Fruit fly (Drosophila melanogaster) whole organism, prepupa: ENCODE measurements around the gene Sas-6.
A peak's percentile ranks its signal among the peaks of the same experiment; 100 is the strongest.

Source experiments
- Blimp-1 ChIP-seq: fragments of 200-800 bp; sonication (Bioruptor generic); optimal IDR thresholded peaks from 3 replicates; lab custom pipeline; 2017; ENCODE audit warnings: missing biosample characterization, missing genetic modification characterization, mild to moderate bottlenecking, moderate library complexity, missing genetic modification reagents
- CG10631 ChIP-seq: fragments of 200-800 bp; sonication (Bioruptor generic); optimal IDR thresholded peaks from 2 replicates; lab custom pipeline; 2016; ENCODE audit warnings: missing biosample characterization, missing genetic modification characterization
- CG10669 ChIP-seq: fragments of 200-800 bp; sonication (Bioruptor generic); optimal IDR thresholded peaks from 3 replicates; lab custom pipeline; 2018; ENCODE audit warnings: missing biosample characterization, mild to moderate bottlenecking, missing genetic modification characterization, moderate library complexity
- CG11294 ChIP-seq: fragments of 200-800 bp; sonication (Bioruptor generic); IDR thresholded peaks from 2 replicates; pipeline ENCODE4 v1.3.6; 2022; ENCODE audit warnings: missing biosample characterization, missing genetic modification characterization
- CG11762 ChIP-seq: fragments of 200-800 bp; sonication (Bioruptor generic); optimal IDR thresholded peaks from 3 replicates; lab custom pipeline; 2016; ENCODE audit warnings: missing biosample characterization, missing genetic modification characterization; ENCODE audit not compliant: insufficient read depth
- CG11902 ChIP-seq: fragments of 200-800 bp; sonication (Bioruptor generic); optimal IDR thresholded peaks from 3 replicates; lab custom pipeline; 2016; ENCODE audit warnings: missing biosample characterization, missing genetic modification characterization
- CG1621 ChIP-seq: fragments of 200-800 bp; sonication (Bioruptor generic); optimal IDR thresholded peaks from 3 replicates; lab custom pipeline; 2018; ENCODE audit warnings: missing biosample characterization, mild to moderate bottlenecking, missing genetic modification characterization
- CG16779 ChIP-seq: fragments of 200-800 bp; sonication (Bioruptor generic); optimal IDR thresholded peaks from 3 replicates; lab custom pipeline; 2017; ENCODE audit warnings: missing biosample characterization, mild to moderate bottlenecking, missing genetic modification characterization
- CG3032 ChIP-seq: fragments of 200-800 bp; optimal IDR thresholded peaks from 2 replicates; lab custom pipeline; 2019; ENCODE audit warnings: missing biosample characterization, mild to moderate bottlenecking, missing genetic modification characterization, moderate library complexity
- CG31627 ChIP-seq: fragments of 200-800 bp; sonication (Bioruptor generic); optimal IDR thresholded peaks from 3 replicates; lab custom pipeline; 2016; ENCODE audit warnings: missing biosample characterization, missing genetic modification characterization
- CG32006 ChIP-seq: fragments of 200-800 bp; sonication (Bioruptor generic); optimal IDR thresholded peaks from 3 replicates; lab custom pipeline; 2017; ENCODE audit warnings: missing biosample characterization, mild to moderate bottlenecking, missing genetic modification characterization
- CG34406 ChIP-seq: fragments of 200-800 bp; sonication (Bioruptor generic); optimal IDR thresholded peaks from 3 replicates; lab custom pipeline; 2016; ENCODE audit warnings: missing biosample characterization, missing genetic modification characterization
- CG3919 ChIP-seq: fragments of 200-800 bp; sonication (Bioruptor generic); optimal IDR thresholded peaks from 3 replicates; lab custom pipeline; 2016; ENCODE audit warnings: missing biosample characterization, missing genetic modification characterization
- CG4318 ChIP-seq: fragments of 200-800 bp; sonication (Bioruptor generic); optimal IDR thresholded peaks from 3 replicates; lab custom pipeline; 2017; ENCODE audit warnings: missing biosample characterization, mild to moderate bottlenecking, missing genetic modification characterization
- CG6163 ChIP-seq: fragments of 200-800 bp; sonication (Bioruptor generic); IDR thresholded peaks from 3 replicates; pipeline ENCODE4 v1.3.6; 2022; ENCODE audit warnings: missing biosample characterization, missing genetic modification characterization
- CG6792 ChIP-seq: fragments of 200-800 bp; sonication (Bioruptor generic); optimal IDR thresholded peaks from 3 replicates; lab custom pipeline; 2016; ENCODE audit warnings: missing biosample characterization, missing genetic modification characterization
- CG6854 ChIP-seq: fragments of 200-800 bp; sonication (Bioruptor generic); optimal IDR thresholded peaks from 2 replicates; lab custom pipeline; 2017; ENCODE audit warnings: missing biosample characterization, mild to moderate bottlenecking, missing genetic modification characterization
- CG8119 ChIP-seq: fragments of 200-800 bp; sonication (Bioruptor generic); IDR thresholded peaks from 3 replicates; pipeline ENCODE4 v1.3.6; 2022; ENCODE audit warnings: missing biosample characterization, missing genetic modification characterization
- CG8319 ChIP-seq: fragments of 200-800 bp; sonication (Bioruptor generic); optimal IDR thresholded peaks from 3 replicates; lab custom pipeline; 2016; ENCODE audit warnings: missing biosample characterization, missing genetic modification characterization
- CG9139 ChIP-seq: fragments of 200-800 bp; sonication (Bioruptor generic); optimal IDR thresholded peaks from 3 replicates; lab custom pipeline; 2017; ENCODE audit warnings: missing biosample characterization, mild to moderate bottlenecking, missing genetic modification characterization
- Eip75B ChIP-seq: fragments of 200-800 bp; sonication (Bioruptor generic); optimal IDR thresholded peaks from 3 replicates; lab custom pipeline; 2016; ENCODE audit warnings: missing biosample characterization, missing genetic modification characterization
- Eip78C ChIP-seq: fragments of 200-800 bp; sonication (Bioruptor generic); peaks from one replicate; lab custom pipeline; 2016; ENCODE audit warnings: missing biosample characterization, missing genetic modification characterization
- Eip93F ChIP-seq: fragments of 200-800 bp; sonication (Bioruptor generic); optimal IDR thresholded peaks from 2 replicates; lab custom pipeline; 2016; ENCODE audit warnings: missing biosample characterization, mild to moderate bottlenecking, missing genetic modification characterization
- Ets21C ChIP-seq: fragments of 200-800 bp; sonication (Bioruptor generic); optimal IDR thresholded peaks from 3 replicates; lab custom pipeline; 2016; ENCODE audit warnings: missing biosample characterization, missing genetic modification characterization
- Ets96B ChIP-seq: fragments of 200-800 bp; optimal IDR thresholded peaks from 2 replicates; lab custom pipeline; 2019; ENCODE audit warnings: missing biosample characterization, mild to moderate bottlenecking, missing genetic modification characterization, moderate library complexity
- Gug ChIP-seq: fragments of 200-800 bp; sonication (Bioruptor generic); IDR thresholded peaks from 2 replicates; pipeline ENCODE4 v1.3.6; 2022; ENCODE audit warnings: missing biosample characterization, missing genetic modification characterization
- Hr39 ChIP-seq: fragments of 200-800 bp; sonication (Bioruptor generic); optimal IDR thresholded peaks from 2 replicates; lab custom pipeline; 2016; ENCODE audit warnings: missing biosample characterization, missing genetic modification characterization
- Hr4 ChIP-seq: fragments of 200-800 bp; sonication (Bioruptor generic); optimal IDR thresholded peaks from 3 replicates; lab custom pipeline; 2016; ENCODE audit warnings: missing biosample characterization, missing genetic modification characterization
- Lpt ChIP-seq: fragments of 200-800 bp; sonication (Bioruptor generic); optimal IDR thresholded peaks from 3 replicates; lab custom pipeline; 2016; ENCODE audit warnings: missing biosample characterization, missing genetic modification characterization
- Met ChIP-seq: fragments of 200-800 bp; sonication (Bioruptor generic); optimal IDR thresholded peaks from 3 replicates; lab custom pipeline; 2016; ENCODE audit warnings: missing biosample characterization, missing genetic modification characterization
- OdsH ChIP-seq: fragments of 200-800 bp; sonication (Bioruptor generic); optimal IDR thresholded peaks from 3 replicates; lab custom pipeline; 2016; ENCODE audit warnings: missing biosample characterization, missing genetic modification characterization
- Sox102F ChIP-seq: fragments of 200-800 bp; sonication (Bioruptor generic); optimal IDR thresholded peaks from 2 replicates; lab custom pipeline; 2016; ENCODE audit warnings: missing biosample characterization, mild to moderate bottlenecking, missing genetic modification characterization
- Sox14 ChIP-seq: fragments of 200-800 bp; sonication (Bioruptor generic); optimal IDR thresholded peaks from 3 replicates; lab custom pipeline; 2016; ENCODE audit warnings: missing biosample characterization, missing genetic modification characterization
- achi ChIP-seq: fragments of 200-800 bp; sonication (Bioruptor generic); optimal IDR thresholded peaks from 3 replicates; lab custom pipeline; 2016; ENCODE audit warnings: missing biosample characterization, missing genetic modification characterization
- dac ChIP-seq: fragments of 200-800 bp; sonication (Bioruptor generic); optimal IDR thresholded peaks from 2 replicates; lab custom pipeline; 2017; ENCODE audit warnings: missing biosample characterization, mild to moderate bottlenecking, missing genetic modification characterization
- dsx ChIP-seq: fragments of 200-800 bp; optimal IDR thresholded peaks from 3 replicates; lab custom pipeline; 2019; ENCODE audit warnings: missing biosample characterization, mild to moderate bottlenecking, missing genetic modification characterization, moderate library complexity; ENCODE audit not compliant: poor library complexity, severe bottlenecking
- eg ChIP-seq: fragments of 200-800 bp; sonication (Bioruptor generic); IDR thresholded peaks from 3 replicates; pipeline ENCODE4 v1.3.6; 2022; ENCODE audit warnings: missing biosample characterization, missing genetic modification characterization
- fd59A ChIP-seq: fragments of 200-800 bp; sonication (Bioruptor generic); optimal IDR thresholded peaks from 2 replicates; lab custom pipeline; 2017; ENCODE audit warnings: missing biosample characterization, mild to moderate bottlenecking, missing genetic modification characterization, missing genetic modification reagents
- fkh ChIP-seq: fragments of 200-800 bp; sonication (Bioruptor generic); optimal IDR thresholded peaks from 3 replicates; lab custom pipeline; 2017; ENCODE audit warnings: missing biosample characterization, mild to moderate bottlenecking, missing genetic modification characterization, moderate library complexity
- lz ChIP-seq: fragments of 200-800 bp; sonication (Bioruptor generic); optimal IDR thresholded peaks from 3 replicates; lab custom pipeline; 2016; ENCODE audit warnings: missing biosample characterization, missing genetic modification characterization
- net ChIP-seq: fragments of 200-800 bp; sonication (Bioruptor generic); optimal IDR thresholded peaks from 3 replicates; lab custom pipeline; 2016; ENCODE audit warnings: missing biosample characterization, missing genetic modification characterization
- pdm3 ChIP-seq: fragments of 200-800 bp; sonication (Bioruptor generic); optimal IDR thresholded peaks from 3 replicates; lab custom pipeline; 2016; ENCODE audit warnings: missing biosample characterization, missing genetic modification characterization
- salr ChIP-seq, 2 experiments: fragments of 200-800 bp; sonication (Bioruptor generic); optimal IDR thresholded peaks; 3 replicates each; lab custom pipeline; 2016 to 2018; ENCODE audit warnings: missing biosample characterization in 2 of 2, missing genetic modification characterization in 2 of 2, mild to moderate bottlenecking in 1 of 2
- spab ChIP-seq: fragments of 200-800 bp; sonication (Bioruptor generic); optimal IDR thresholded peaks from 2 replicates; lab custom pipeline; 2017; ENCODE audit warnings: missing biosample characterization, mild to moderate bottlenecking, missing genetic modification characterization, missing genetic modification reagents
- ss ChIP-seq, 2 experiments: fragments of 200-800 bp; sonication (Bioruptor generic); optimal IDR thresholded peaks; 2 replicates in 1 of 2; 3 replicates in 1 of 2; lab custom pipeline; 2017 to 2018; ENCODE audit warnings: mild to moderate bottlenecking in 2 of 2, missing biosample characterization in 2 of 2, missing genetic modification characterization in 2 of 2, moderate library complexity in 1 of 2
- svp ChIP-seq: fragments of 200-800 bp; sonication (Bioruptor generic); peaks from one replicate; lab custom pipeline; 2016; ENCODE audit warnings: missing biosample characterization, missing genetic modification characterization
- topi ChIP-seq: fragments of 200-800 bp; sonication (Bioruptor generic); optimal IDR thresholded peaks from 3 replicates; lab custom pipeline; 2016; ENCODE audit warnings: missing biosample characterization, missing genetic modification characterization
- vri ChIP-seq: fragments of 200-800 bp; sonication (Bioruptor generic); optimal IDR thresholded peaks from 3 replicates; lab custom pipeline; 2016; ENCODE audit warnings: missing biosample characterization, mild to moderate bottlenecking, missing genetic modification characterization

Sas-6 gene

DNA sequence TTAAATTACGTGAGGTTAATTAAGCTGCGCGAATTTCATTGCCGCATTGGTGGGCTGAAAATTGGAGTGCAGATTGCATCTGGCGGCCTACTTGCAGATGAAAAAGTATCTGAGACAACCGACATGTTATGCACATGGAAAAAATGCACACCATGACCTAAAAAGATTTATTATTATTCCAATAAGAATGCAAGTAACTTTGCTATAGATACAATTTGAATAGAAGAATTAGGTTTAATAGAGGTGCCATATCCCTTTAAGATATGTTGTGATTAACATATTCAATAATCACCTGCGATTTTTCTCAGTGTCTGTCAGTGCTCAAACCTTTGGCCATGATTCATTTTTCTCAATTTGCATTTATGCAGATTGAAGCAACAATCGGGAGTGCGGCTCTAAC lies 13.7 kb upstream of the Sas-6 start (continued):
- peak; percentile 33 for TF ChIP-seq CG11762
- TF ChIP-seq lz (GFP tag; lab: Kevin White, UChicago) = peak; percentile 26
- TF ChIP-seq CG1621 (tag; lab: Kevin White, UChicago) = no peak
- peak; percentile 32 for TF ChIP-seq CG3919 (GFP tag; lab: Kevin White, UChicago)
- peak; percentile 70 for TF ChIP-seq CG6163 (GFP tag; lab: Robert Waterston, UW)
- peak; percentile 11 for TF ChIP-seq Eip75B
- TF ChIP-seq dac (GFP tag; lab: Kevin White, UChicago) = no peak
- no peak for TF ChIP-seq Ets96B (tag; lab: Kevin White, UChicago)
- TF ChIP-seq CG10631 (GFP tag; lab: Kevin White, UChicago) = peak; percentile 19
- TF ChIP-seq topi (GFP tag; lab: Kevin White, UChicago) = peak; percentile 25
- peak; percentile 34 for TF ChIP-seq Ets21C (GFP tag; lab: Kevin White, UChicago)
- no peak for TF ChIP-seq spab (GFP tag; lab: Kevin White, UChicago)
- peak; percentile 18 for TF ChIP-seq CG34406 (GFP tag; lab: Kevin White, UChicago)
- TF ChIP-seq CG8319 (GFP tag; lab: Kevin White, UChicago) = no peak
- TF ChIP-seq, all 60 proteins: peak for 33

DNA sequence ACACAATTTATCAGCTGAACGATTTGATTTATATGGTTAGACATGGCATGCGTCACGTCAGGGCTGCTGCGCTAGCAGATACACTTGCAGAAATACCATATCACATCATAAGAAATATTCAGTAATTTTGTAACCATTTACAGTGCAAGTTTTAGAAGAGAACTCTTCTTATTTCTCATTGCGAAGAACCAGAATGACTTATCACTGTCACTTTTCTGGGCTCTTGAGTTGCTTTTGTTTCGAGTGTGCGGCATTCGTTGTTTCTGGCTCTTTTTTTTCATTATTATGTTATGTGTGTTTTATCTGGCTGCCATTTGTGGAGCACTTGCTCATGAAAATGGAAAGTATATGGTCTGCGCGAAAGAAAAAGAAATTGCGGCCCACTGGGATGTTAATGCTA lies 13.1 kb upstream of the Sas-6 start:
- TF ChIP-seq Eip93F (GFP tag; lab: Kevin White, UChicago) (no peak), CG4318 (GFP tag; lab: Kevin White, UChicago) (peak; percentile 74), Met (peak; percentile 6), CG34406 (GFP tag; lab: Kevin White, UChicago) (no peak), Sox102F (GFP tag; lab: Kevin White, UChicago) (no peak), dsx (GFP tag; lab: Kevin White, UChicago) (no peak), Blimp-1 (GFP tag; lab: Kevin White, UChicago) (no peak), CG10669 (GFP tag; lab: Kevin White, UChicago) (no peak), CG32006 (GFP tag; lab: Kevin White, UChicago) (peak; percentile 84), eg (GFP tag; lab: Robert Waterston, UW) (peak; percentile 89), CG11294 (GFP tag; lab: Robert Waterston, UW) (peak; percentile 67), CG16779 (tag; lab: Kevin White, UChicago) (no peak), vri (GFP tag; lab: Kevin White, UChicago) (no peak), Sox14 (peak; percentile 23), net (GFP tag; lab: Kevin White, UChicago) (no peak), CG3919 (GFP tag; lab: Kevin White, UChicago) (peak; percentile 30), pdm3 (GFP tag; lab: Kevin White, UChicago) (peak; percentile 10), Eip78C (peak; percentile 60), Gug (GFP tag; lab: Robert Waterston, UW) (peak; percentile 62), CG31627 (no peak), CG8119 (GFP tag; lab: Robert Waterston, UW) (peak; percentile 83), Lpt (GFP tag; lab: Kevin White, UChicago) (peak; percentile 39), Ets96B (tag; lab: Kevin White, UChicago) (no peak), lz (GFP tag; lab: Kevin White, UChicago) (no peak), dac (GFP tag; lab: Kevin White, UChicago) (peak; percentile 73), CG6854 (GFP tag; lab: Kevin White, UChicago) (no peak), CG11762 (no peak), Hr39 (peak; percentile 24), Hr4 (GFP tag; lab: Kevin White, UChicago) (peak; percentile 89), Ets21C (GFP tag; lab: Kevin White, UChicago) (no peak), CG6792 (GFP tag; lab: Kevin White, UChicago) (no peak), fkh (no peak), OdsH (peak; percentile 37), CG9139 (no peak), ss (GFP tag; optimal IDR thresholded peaks at IDR 0.05; lab: Kevin White, UChicago) (no peak), CG11902 (no peak), spab (GFP tag; lab: Kevin White, UChicago) (no peak), CG3032 (tag; lab: Kevin White, UChicago) (no peak), CG10631 (GFP tag; lab: Kevin White, UChicago) (peak; percentile 24), fd59A (no peak), svp (GFP tag; lab: Kevin White, UChicago) (no peak), achi (GFP tag; lab: Kevin White, UChicago) (peak; percentile 46), Eip75B (no peak), salr (GFP tag; optimal IDR thresholded peaks at IDR 0.05; lab: Kevin White, UChicago) (peak in 1 of 2 experiments; percentile 41)
